Fruit fly (Drosophila melanogaster) whole organism, embryonic: Measurements from ENCODE around the gene CG7069.

ENCODE experiments used
- Awh ChIP-seq: fragments of 200-800 bp; sonication (Bioruptor generic); IDR thresholded peaks from 2 replicates; pipeline ENCODE4, ENCODE4 v1.3.6; 2022; ENCODE audit warnings: missing biosample characterization, missing genetic modification characterization
- B-H1 ChIP-seq: fragments of 200-800 bp; sonication (Bioruptor generic); IDR thresholded peaks from 3 replicates; pipeline ENCODE4 v1.3.6; 2022; ENCODE audit warnings: missing biosample characterization, missing genetic modification characterization
- CG10147 ChIP-seq: fragments of 200-800 bp; sonication (Bioruptor generic); optimal IDR thresholded peaks from 2 replicates; lab custom pipeline; 2019; ENCODE audit warnings: missing biosample characterization, mild to moderate bottlenecking, missing genetic modification characterization, moderate library complexity
- CG1024 ChIP-seq: fragments of 200-800 bp; sonication (Bioruptor generic); IDR thresholded peaks from 2 replicates; pipeline ENCODE4 v1.3.6; 2022; ENCODE audit warnings: missing biosample characterization, missing genetic modification characterization
- CG10543 ChIP-seq: fragments of 200-800 bp; sonication (Bioruptor generic); optimal IDR thresholded peaks from 3 replicates; lab custom pipeline; 2017; ENCODE audit warnings: missing biosample characterization, mild to moderate bottlenecking, missing genetic modification characterization, moderate library complexity
- CG10565 ChIP-seq: fragments of 200-800 bp; sonication (Bioruptor generic); optimal IDR thresholded peaks from 3 replicates; lab custom pipeline; 2016; ENCODE audit warnings: missing biosample characterization, mild to moderate bottlenecking, missing genetic modification characterization
- CG12155 ChIP-seq: fragments of 200-800 bp; sonication (Bioruptor generic); optimal IDR thresholded peaks from 3 replicates; lab custom pipeline; 2016; ENCODE audit warnings: missing biosample characterization, missing genetic modification characterization
- CG1233 ChIP-seq: fragments of 200-800 bp; sonication (Bioruptor generic); optimal IDR thresholded peaks from 4 replicates; lab custom pipeline; 2018; ENCODE audit warnings: missing biosample characterization, mild to moderate bottlenecking, missing genetic modification characterization
- CG12769 ChIP-seq: fragments of 200-800 bp; sonication (Bioruptor generic); optimal IDR thresholded peaks from 2 replicates; lab custom pipeline; 2019; ENCODE audit warnings: missing biosample characterization, mild to moderate bottlenecking, missing genetic modification characterization, moderate library complexity
- CG12942 ChIP-seq: fragments of 200-800 bp; sonication (Bioruptor generic); optimal IDR thresholded peaks from 3 replicates; lab custom pipeline; 2016; ENCODE audit warnings: missing biosample characterization, missing genetic modification characterization
- CG14050 ChIP-seq: fragments of 200-800 bp; sonication (Bioruptor generic); IDR thresholded peaks from 3 replicates; pipeline ENCODE4 v1.3.6; 2022; ENCODE audit warnings: missing biosample characterization, missing genetic modification characterization
- CG14860 ChIP-seq: fragments of 200-800 bp; sonication (Bioruptor generic); IDR thresholded peaks from 3 replicates; pipeline ENCODE4 v1.3.6; 2022; ENCODE audit warnings: missing biosample characterization, missing genetic modification characterization; ENCODE audit not compliant: partially characterized antibody
- CG15479 ChIP-seq: fragments of 200-800 bp; sonication (Bioruptor generic); optimal IDR thresholded peaks from 3 replicates; lab custom pipeline; 2019; ENCODE audit warnings: missing biosample characterization, mild to moderate bottlenecking, missing genetic modification characterization, moderate library complexity
- CG17802 ChIP-seq: fragments of 200-800 bp; sonication (Bioruptor generic); optimal IDR thresholded peaks from 2 replicates; lab custom pipeline; 2018; ENCODE audit warnings: missing biosample characterization, mild to moderate bottlenecking, missing genetic modification characterization, moderate library complexity
- CG17829 ChIP-seq: fragments of 200-800 bp; optimal IDR thresholded peaks from 2 replicates; lab custom pipeline; 2019; ENCODE audit warnings: missing biosample characterization, mild to moderate bottlenecking, missing genetic modification characterization, moderate library complexity
- CG1792 ChIP-seq: fragments of 200-800 bp; sonication (Bioruptor generic); optimal IDR thresholded peaks from 2 replicates; lab custom pipeline; 2016; ENCODE audit warnings: missing biosample characterization, missing genetic modification characterization
- CG3163 ChIP-seq: fragments of 200-800 bp; sonication (Bioruptor generic); optimal IDR thresholded peaks from 3 replicates; lab custom pipeline; 2016; ENCODE audit warnings: missing biosample characterization, missing genetic modification characterization
- CG3726 ChIP-seq: fragments of 200-800 bp; sonication (Bioruptor generic); IDR thresholded peaks from 3 replicates; pipeline ENCODE4, ENCODE4 v1.3.6; 2022; ENCODE audit warnings: missing biosample characterization, missing genetic modification characterization
- CG43689 ChIP-seq: fragments of 200-800 bp; sonication (Bioruptor generic); IDR thresholded peaks from 2 replicates; pipeline ENCODE4 v1.3.6; 2022; ENCODE audit warnings: missing biosample characterization, missing genetic modification characterization
- CG4854 ChIP-seq: fragments of 200-800 bp; sonication (Bioruptor generic); optimal IDR thresholded peaks from 2 replicates; lab custom pipeline; 2016; ENCODE audit warnings: missing biosample characterization, missing genetic modification characterization, inconsistent platforms
- CG7987 ChIP-seq: fragments of 200-800 bp; sonication (Bioruptor generic); optimal IDR thresholded peaks from 2 replicates; lab custom pipeline; 2018; ENCODE audit warnings: missing biosample characterization, mild to moderate bottlenecking, missing genetic modification characterization, moderate library complexity
- CG8290 ChIP-seq, 3 experiments: fragments of 200-800 bp; sonication (Bioruptor generic); optimal IDR thresholded peaks; 2 replicates each; lab custom pipeline; 2016 to 2019; ENCODE audit warnings: missing biosample characterization in 3 of 3, missing genetic modification characterization in 3 of 3, mild to moderate bottlenecking in 2 of 3, moderate library complexity in 1 of 3
- D19B ChIP-seq: fragments of 200-800 bp; sonication (Bioruptor generic); optimal IDR thresholded peaks from 2 replicates; lab custom pipeline; 2017; ENCODE audit warnings: missing biosample characterization, mild to moderate bottlenecking, missing genetic modification characterization
- H15 ChIP-seq: fragments of 200-800 bp; sonication (Bioruptor generic); IDR thresholded peaks from 3 replicates; pipeline ENCODE4 v1.3.6; 2022; ENCODE audit warnings: missing biosample characterization, missing genetic modification characterization
- Hr39 ChIP-seq: fragments of >200 bp; optimal IDR thresholded peaks from 2 replicates; lab custom pipeline; 2017
- Lim3 ChIP-seq: fragments of 200-800 bp; sonication (Bioruptor generic); IDR thresholded peaks from 2 replicates; pipeline ENCODE4 v1.3.6; 2022; ENCODE audit warnings: missing biosample characterization, missing genetic modification characterization
- MBD-R2 ChIP-seq: fragments of 200-800 bp; sonication (Bioruptor generic); IDR thresholded peaks from 2 replicates; pipeline ENCODE4 v1.3.6; 2022; ENCODE audit warnings: missing biosample characterization, missing genetic modification characterization
- Max ChIP-seq: fragments of 200-800 bp; sonication (Bioruptor generic); optimal IDR thresholded peaks from 2 replicates; lab custom pipeline; 2016; ENCODE audit warnings: missing biosample characterization, mild to moderate bottlenecking, missing genetic modification characterization
- Nf-YB ChIP-seq: fragments of 200-800 bp; sonication (Bioruptor generic); optimal IDR thresholded peaks from 3 replicates; lab custom pipeline; 2019; ENCODE audit warnings: missing biosample characterization, mild to moderate bottlenecking, missing genetic modification characterization, moderate library complexity
- Ptx1 ChIP-seq: fragments of 200-800 bp; sonication (Bioruptor generic); IDR thresholded peaks from 2 replicates; pipeline ENCODE4 v1.3.6; 2022; ENCODE audit warnings: missing biosample characterization, missing genetic modification characterization
- Sox100B ChIP-seq: fragments of 200-800 bp; sonication (Bioruptor generic); optimal IDR thresholded peaks from 3 replicates; lab custom pipeline; 2018; ENCODE audit warnings: missing biosample characterization, mild to moderate bottlenecking, missing genetic modification characterization
- Tbp ChIP-seq: fragments of >200 bp; optimal IDR thresholded peaks from 2 replicates; lab custom pipeline; 2018; ENCODE audit warnings: missing biosample characterization, missing genetic modification characterization
- amos ChIP-seq: fragments of 200-800 bp; sonication (Bioruptor generic); IDR thresholded peaks from 2 replicates; pipeline ENCODE4 v1.3.6; 2022; ENCODE audit warnings: missing biosample characterization, missing genetic modification characterization; ENCODE audit not compliant: partially characterized antibody
- ato ChIP-seq: fragments of 200-800 bp; sonication (Bioruptor generic); IDR thresholded peaks from 2 replicates; pipeline ENCODE4 v1.3.6; 2022; ENCODE audit warnings: missing biosample characterization, missing genetic modification characterization; ENCODE audit not compliant: partially characterized antibody
- bcd ChIP-seq: fragments of 200-800 bp; sonication (Bioruptor generic); optimal IDR thresholded peaks from 2 replicates; lab custom pipeline; 2017; ENCODE audit warnings: missing biosample characterization, mild to moderate bottlenecking, missing genetic modification characterization
- bowl ChIP-seq: fragments of 200-800 bp; sonication (Bioruptor generic); IDR thresholded peaks from 2 replicates; pipeline ENCODE4 v1.3.6; 2022; ENCODE audit warnings: missing biosample characterization, missing genetic modification characterization
- cg ChIP-seq: fragments of 200-800 bp; sonication (Bioruptor generic); optimal IDR thresholded peaks from 3 replicates; lab custom pipeline; 2019; ENCODE audit warnings: missing biosample characterization, mild to moderate bottlenecking, missing genetic modification characterization, moderate library complexity
- dpn ChIP-seq, 2 experiments: fragments of 200-800 bp; sonication (Bioruptor generic); optimal IDR thresholded peaks; 3 replicates each; lab custom pipeline; 2016; ENCODE audit warnings: missing biosample characterization in 2 of 2, missing genetic modification characterization in 2 of 2
- eve ChIP-seq, 2 experiments: fragments of >200 bp; optimal IDR thresholded peaks; 2 replicates each; lab custom pipeline; 2017; ENCODE audit warnings: missing biosample characterization in 2 of 2, missing genetic modification characterization in 2 of 2
- exex ChIP-seq: fragments of 200-800 bp; sonication (Bioruptor generic); optimal IDR thresholded peaks from 4 replicates; lab custom pipeline; 2018; ENCODE audit warnings: missing biosample characterization, mild to moderate bottlenecking, missing genetic modification characterization, moderate library complexity
- gt ChIP-seq: fragments of 200-800 bp; sonication (Bioruptor generic); IDR thresholded peaks from 2 replicates; pipeline ENCODE4 v1.3.6; 2022; ENCODE audit warnings: missing biosample characterization, missing genetic modification characterization
- hb ChIP-seq: fragments of 200-800 bp; sonication (Bioruptor generic); IDR thresholded peaks from 3 replicates; pipeline ENCODE4 v1.3.6; 2022; ENCODE audit warnings: missing biosample characterization, missing genetic modification characterization; ENCODE audit not compliant: partially characterized antibody
- kni ChIP-seq: fragments of 200-800 bp; sonication (Bioruptor generic); optimal IDR thresholded peaks from 3 replicates; lab custom pipeline; 2017; ENCODE audit warnings: mild to moderate bottlenecking, missing biosample characterization, missing genetic modification reagents, missing genetic modification characterization
- lov ChIP-seq, 2 experiments: fragments of 200-800 bp in 1 of 2; fragments of >200 bp in 1 of 2; sonication (Bioruptor generic) in 1 of 2; IDR thresholded peaks in 1 of 2; optimal IDR thresholded peaks in 1 of 2; 2 replicates in 1 of 2; 3 replicates in 1 of 2; pipeline versions ENCODE4 v1.3.6 to Lab custom; 2017 to 2022; ENCODE audit warnings: missing biosample characterization in 1 of 2, missing genetic modification characterization in 1 of 2
- sens-2 ChIP-seq: fragments of 200-800 bp; sonication (Bioruptor generic); IDR thresholded peaks from 2 replicates; pipeline ENCODE4 v1.3.6; 2022; ENCODE audit warnings: missing biosample characterization, missing genetic modification characterization
- ssp ChIP-seq: fragments of 200-800 bp; sonication (Bioruptor generic); IDR thresholded peaks from 2 replicates; pipeline ENCODE4 v1.3.6; 2022; ENCODE audit warnings: missing biosample characterization, missing genetic modification characterization
- sug ChIP-seq: fragments of 200-800 bp; optimal IDR thresholded peaks from 2 replicates; lab custom pipeline; 2019; ENCODE audit warnings: missing biosample characterization, mild to moderate bottlenecking, missing genetic modification characterization, moderate library complexity
- unc-4 ChIP-seq: fragments of 200-800 bp; sonication (Bioruptor generic); IDR thresholded peaks from 2 replicates; pipeline ENCODE4 v1.3.6; 2022; ENCODE audit warnings: missing biosample characterization, missing genetic modification characterization; ENCODE audit not compliant: partially characterized antibody

Gene CG7069

dm6 chr3R:22411879-22412587 is 39.4 kb downstream of the CG7069 start (continued):
- no peak for TF ChIP-seq Awh
- TF ChIP-seq Lim3, result no peak
- no peak for TF ChIP-seq CG14050 (GFP tag; lab: Robert Waterston, UW)
- no peak for TF ChIP-seq CG3163 (GFP tag; lab: Kevin White, UChicago)
- peak; percentile 15 for TF ChIP-seq CG15479
- no peak for TF ChIP-seq CG1233 (GFP tag; lab: Kevin White, UChicago)
- no peak for TF ChIP-seq unc-4 (GFP tag; lab: Robert Waterston, UW)
- TF ChIP-seq CG12769, result peak; percentile 18
- no peak for TF ChIP-seq CG10565 (GFP tag; lab: Kevin White, UChicago)
- TF ChIP-seq CG43689 (GFP tag; lab: Robert Waterston, UW), result no peak
- peak; percentile 77 for TF ChIP-seq cg (GFP tag; lab: Kevin White, UChicago)
- TF ChIP-seq B-H1 (GFP tag; lab: Robert Waterston, UW), result no peak
- TF ChIP-seq kni (GFP tag; lab: Kevin White, UChicago), result peak; percentile 5

- peak; percentile 13; the same call in 1 of the 2 replicates for TF ChIP-seq amos (GFP tag; lab: Robert Waterston, UW)
- no peak for TF ChIP-seq gt
- no peak for TF ChIP-seq CG1024
- TF ChIP-seq CG1792 (GFP tag; lab: Kevin White, UChicago), result no peak
- no peak for TF ChIP-seq CG12942 (GFP tag; lab: Kevin White, UChicago)
- TF ChIP-seq CG4854 (GFP tag; lab: Kevin White, UChicago), result no peak
- TF ChIP-seq ssp (GFP tag; lab: Robert Waterston, UW), result no peak
- no peak for TF ChIP-seq CG10147
- no peak for TF ChIP-seq lov (optimal IDR thresholded peaks at IDR 0.05; lab: Kevin White, UChicago)
- TF ChIP-seq lov (GFP tag; IDR thresholded peaks at IDR 0.05; lab: Robert Waterston, UW), result no peak
- TF ChIP-seq CG17802 (tag; lab: Kevin White, UChicago), result no peak
- TF ChIP-seq CG3726 (GFP tag; lab: Robert Waterston, UW), result no peak
- TF ChIP-seq CG10543, result no peak
- no peak for TF ChIP-seq Sox100B (GFP tag; lab: Kevin White, UChicago)
- TF ChIP-seq CG12155 (GFP tag; lab: Kevin White, UChicago), result no peak
- TF ChIP-seq sug (tag; lab: Kevin White, UChicago), result peak; percentile 33
- no peak for TF ChIP-seq CG14860
- TF ChIP-seq Tbp (GFP tag; lab: Kevin White, UChicago), result peak; percentile 40
- no peak for TF ChIP-seq ato
- TF ChIP-seq Max (GFP tag; lab: Kevin White, UChicago), result peak; percentile 98
- peak; percentile 34 for TF ChIP-seq CG7987 (GFP tag; lab: Kevin White, UChicago)
- TF ChIP-seq Nf-YB (GFP tag; lab: Kevin White, UChicago), result peak; percentile 4
- TF ChIP-seq D19B (GFP tag; lab: Kevin White, UChicago), result no peak
- no peak for TF ChIP-seq sens-2 (GFP tag; lab: Robert Waterston, UW)
- no peak for TF ChIP-seq Ptx1 (GFP tag; lab: Robert Waterston, UW)
- TF ChIP-seq H15 (GFP tag; lab: Robert Waterston, UW), result no peak
- no peak for TF ChIP-seq eve (GFP tag; optimal IDR thresholded peaks at IDR 0.05; lab: Kevin White, UChicago)
- peak; percentile 42 for TF ChIP-seq CG17829
- TF ChIP-seq dpn (GFP tag; optimal IDR thresholded peaks at IDR 0.05; lab: Kevin White, UChicago), result no peak
- peak; percentile 43 for TF ChIP-seq CG15479
- TF ChIP-seq MBD-R2 (GFP tag; lab: Robert Waterston, UW), result peak; percentile 79
- TF ChIP-seq CG8290 (GFP tag; optimal IDR thresholded peaks at IDR 0.05; lab: Kevin White, UChicago), result no peak
- no peak for TF ChIP-seq CG8290 (tag; optimal IDR thresholded peaks at IDR 0.05; lab: Kevin White, UChicago)
- TF ChIP-seq hb, result no peak
- TF ChIP-seq Hr39 (lab: Kevin White, UChicago), result no peak
- no peak for TF ChIP-seq CG14050 (GFP tag; lab: Robert Waterston, UW)
- TF ChIP-seq bcd (GFP tag; lab: Kevin White, UChicago), result no peak
- TF ChIP-seq exex, result peak; percentile 41
- no peak for TF ChIP-seq bowl
Observed at dm6 chr3R:22420911-22421310, 48.3 kb downstream of the CG7069 start, which contains the start of the genes Nop56 and mats. Gene Nop56 (minus strand): TSS chr3R:22421068. Gene mats (plus strand): TSS chr3R:22421161.
